Fruit fly (Drosophila melanogaster) whole organism, embryonic: Measurements from ENCODE around the gene CG43120.

Experiments
- Blimp-1 ChIP-seq: fragments of 200-800 bp; sonication (Bioruptor generic); optimal IDR thresholded peaks from 3 replicates; lab custom pipeline; 2018; ENCODE audit warnings: missing biosample characterization, missing genetic modification characterization, mild to moderate bottlenecking, moderate library complexity, missing genetic modification reagents
- CG11085 ChIP-seq: fragments of 200-800 bp; sonication (Bioruptor generic); IDR thresholded peaks from 2 replicates; pipeline ENCODE4 v1.3.6; 2022; ENCODE audit warnings: missing biosample characterization, missing genetic modification characterization
- CG11504 ChIP-seq: fragments of 200-800 bp; sonication (Bioruptor generic); optimal IDR thresholded peaks from 3 replicates; lab custom pipeline; 2019; ENCODE audit warnings: missing biosample characterization, mild to moderate bottlenecking, missing genetic modification characterization, moderate library complexity
- CG11696 ChIP-seq: fragments of 200-800 bp; sonication (Bioruptor generic); IDR thresholded peaks from 2 replicates; pipeline ENCODE4 v1.3.6; 2022; ENCODE audit warnings: missing biosample characterization, missing genetic modification characterization
- CG13424 ChIP-seq: fragments of 200-800 bp; sonication (Bioruptor generic); optimal IDR thresholded peaks from 2 replicates; lab custom pipeline; 2019; ENCODE audit warnings: missing biosample characterization, mild to moderate bottlenecking, missing genetic modification characterization, moderate library complexity
- CG15011 ChIP-seq: fragments of 200-800 bp; sonication (Bioruptor generic); optimal IDR thresholded peaks from 3 replicates; lab custom pipeline; 2018; ENCODE audit warnings: missing biosample characterization, mild to moderate bottlenecking, missing genetic modification characterization
- CG16815 ChIP-seq: fragments of 200-800 bp; sonication (Bioruptor generic); optimal IDR thresholded peaks from 3 replicates; lab custom pipeline; 2017; ENCODE audit warnings: missing biosample characterization, mild to moderate bottlenecking, missing genetic modification characterization
- CG1792 ChIP-seq: fragments of 200-800 bp; sonication (Bioruptor generic); optimal IDR thresholded peaks from 2 replicates; lab custom pipeline; 2016; ENCODE audit warnings: missing biosample characterization, missing genetic modification characterization
- CG18262 ChIP-seq: fragments of 200-800 bp; optimal IDR thresholded peaks from 3 replicates; lab custom pipeline; 2019; ENCODE audit warnings: missing biosample characterization, mild to moderate bottlenecking, missing genetic modification characterization, moderate library complexity
- CG18599 ChIP-seq: fragments of 200-800 bp; sonication (Bioruptor generic); optimal IDR thresholded peaks from 3 replicates; lab custom pipeline; 2017; ENCODE audit warnings: missing biosample characterization, missing genetic modification characterization, mild to moderate bottlenecking, moderate library complexity, missing genetic modification reagents
- CG30020 ChIP-seq: fragments of 200-800 bp; optimal IDR thresholded peaks from 2 replicates; lab custom pipeline; 2019; ENCODE audit warnings: missing biosample characterization, mild to moderate bottlenecking, missing genetic modification characterization, moderate library complexity
- CG3407 ChIP-seq: fragments of 200-800 bp; sonication (Bioruptor generic); optimal IDR thresholded peaks from 2 replicates; lab custom pipeline; 2018; ENCODE audit warnings: missing biosample characterization, mild to moderate bottlenecking, missing genetic modification characterization
- CG6654 ChIP-seq: fragments of 200-800 bp; sonication (Bioruptor generic); optimal IDR thresholded peaks from 2 replicates; lab custom pipeline; 2017; ENCODE audit warnings: missing biosample characterization, mild to moderate bottlenecking, missing genetic modification characterization
- CG6689 ChIP-seq: fragments of 200-800 bp; sonication (Bioruptor generic); IDR thresholded peaks from 2 replicates; pipeline ENCODE4 v1.3.6; 2022; ENCODE audit warnings: missing biosample characterization, missing genetic modification characterization
- CG6813 ChIP-seq: fragments of 200-800 bp; sonication (Bioruptor generic); optimal IDR thresholded peaks from 2 replicates; lab custom pipeline; 2017; ENCODE audit warnings: missing biosample characterization, missing genetic modification characterization, mild to moderate bottlenecking, moderate library complexity, missing genetic modification reagents
- CG7928 ChIP-seq: fragments of 200-800 bp; sonication (Bioruptor generic); optimal IDR thresholded peaks from 2 replicates; lab custom pipeline; 2017; ENCODE audit warnings: missing biosample characterization, mild to moderate bottlenecking, missing genetic modification characterization
- CG9215 ChIP-seq: fragments of 200-800 bp; sonication (Bioruptor generic); IDR thresholded peaks from 2 replicates; pipeline ENCODE4 v1.3.6; 2022; ENCODE audit warnings: missing biosample characterization, missing genetic modification characterization
- CG9727 ChIP-seq: fragments of 200-800 bp; sonication (Bioruptor generic); optimal IDR thresholded peaks from 3 replicates; lab custom pipeline; 2017; ENCODE audit warnings: missing biosample characterization, mild to moderate bottlenecking, missing genetic modification characterization
- Dip3 ChIP-seq: fragments of 200-800 bp; sonication (Bioruptor generic); optimal IDR thresholded peaks from 3 replicates; lab custom pipeline; 2016; ENCODE audit warnings: missing biosample characterization, missing genetic modification characterization
- Dll ChIP-seq: fragments of 200-800 bp; sonication (Bioruptor generic); IDR thresholded peaks from 4 replicates; pipeline ENCODE4 v1.3.6; 2022; ENCODE audit warnings: missing biosample characterization, missing genetic modification characterization; ENCODE audit not compliant: partially characterized antibody
- ERR ChIP-seq: fragments of 200-800 bp; sonication (Bioruptor generic); optimal IDR thresholded peaks from 2 replicates; lab custom pipeline; 2016; ENCODE audit warnings: missing biosample characterization, missing genetic modification characterization
- Eip74EF ChIP-seq, 2 experiments: fragments of 200-800 bp in 1 of 2; fragments of >200 bp in 1 of 2; sonication (Bioruptor generic) in 1 of 2; optimal IDR thresholded peaks; 2 replicates each; lab custom pipeline; 2017 to 2019; ENCODE audit warnings: missing biosample characterization in 2 of 2, missing genetic modification characterization in 2 of 2, mild to moderate bottlenecking in 1 of 2, moderate library complexity in 1 of 2
- Ets65A ChIP-seq: fragments of 200-800 bp; sonication (Bioruptor generic); peaks from one replicate; lab custom pipeline; 2016; ENCODE audit warnings: missing biosample characterization, missing genetic modification characterization
- H2.0 ChIP-seq: fragments of 200-800 bp; sonication (Bioruptor generic); IDR thresholded peaks from 2 replicates; pipeline ENCODE4 v1.3.6; 2022; ENCODE audit warnings: missing biosample characterization, missing genetic modification characterization
- Hr51 ChIP-seq, 2 experiments: fragments of 200-800 bp; sonication (Bioruptor generic); optimal IDR thresholded peaks; 2 replicates in 1 of 2; 3 replicates in 1 of 2; lab custom pipeline; 2016 to 2018; ENCODE audit warnings: missing biosample characterization in 2 of 2, missing genetic modification characterization in 2 of 2, mild to moderate bottlenecking in 1 of 2, moderate library complexity in 1 of 2
- Hr78 ChIP-seq, 2 experiments: fragments of 200-800 bp in 1 of 2; fragments of >200 bp in 1 of 2; sonication (Bioruptor generic) in 1 of 2; optimal IDR thresholded peaks; 2 replicates each; lab custom pipeline; 2017 to 2019; ENCODE audit warnings: missing biosample characterization in 2 of 2, missing genetic modification characterization in 2 of 2, mild to moderate bottlenecking in 1 of 2, moderate library complexity in 1 of 2
- Med ChIP-seq: fragments of 200-800 bp; sonication (Bioruptor generic); peaks from one replicate; lab custom pipeline; 2016; ENCODE audit warnings: missing biosample characterization, missing genetic modification characterization, mild to moderate bottlenecking, inconsistent platforms, moderate library complexity
- Oli ChIP-seq: fragments of 200-800 bp; sonication (Bioruptor generic); optimal IDR thresholded peaks from 2 replicates; lab custom pipeline; 2018; ENCODE audit warnings: missing biosample characterization, mild to moderate bottlenecking, missing genetic modification characterization, moderate library complexity
- Ptx1 ChIP-seq: fragments of 200-800 bp; sonication (Bioruptor generic); IDR thresholded peaks from 2 replicates; pipeline ENCODE4 v1.3.6; 2022; ENCODE audit warnings: missing biosample characterization, missing genetic modification characterization
- Xrp1 ChIP-seq: fragments of 200-800 bp; sonication (Bioruptor generic); IDR thresholded peaks from 2 replicates; pipeline ENCODE4 v1.3.6; 2022; ENCODE audit warnings: missing biosample characterization, missing genetic modification characterization
- ara ChIP-seq: fragments of 200-800 bp; sonication (Bioruptor generic); IDR thresholded peaks from 2 replicates; pipeline ENCODE4 v1.3.6; 2022; ENCODE audit warnings: missing biosample characterization, missing genetic modification characterization
- az2 ChIP-seq: fragments of 200-800 bp; sonication (Bioruptor generic); optimal IDR thresholded peaks from 3 replicates; lab custom pipeline; 2016; ENCODE audit warnings: missing biosample characterization, missing genetic modification characterization
- cad ChIP-seq: fragments of >200 bp; optimal IDR thresholded peaks from 2 replicates; lab custom pipeline; 2017; ENCODE audit warnings: missing biosample characterization, missing genetic modification characterization
- dysf ChIP-seq: fragments of 200-800 bp; sonication (Bioruptor generic); IDR thresholded peaks from 3 replicates; pipeline ENCODE4 v1.3.6; 2022; ENCODE audit warnings: missing biosample characterization, missing genetic modification characterization
- fd96Cb ChIP-seq: fragments of 200-800 bp; sonication (Bioruptor generic); optimal IDR thresholded peaks from 2 replicates; lab custom pipeline; 2018; ENCODE audit warnings: missing biosample characterization, mild to moderate bottlenecking, missing genetic modification characterization, moderate library complexity
- gce ChIP-seq: fragments of 200-800 bp; sonication (Bioruptor generic); IDR thresholded peaks from 3 replicates; pipeline ENCODE4 v1.3.6; 2022; ENCODE audit warnings: missing biosample characterization, missing genetic modification characterization
- gem ChIP-seq: fragments of 200-800 bp; sonication (Bioruptor generic); optimal IDR thresholded peaks from 2 replicates; lab custom pipeline; 2019; ENCODE audit warnings: missing biosample characterization, mild to moderate bottlenecking, missing genetic modification characterization, moderate library complexity
- hbn ChIP-seq: fragments of 200-800 bp; sonication (Bioruptor generic); IDR thresholded peaks from 2 replicates; pipeline ENCODE4 v1.3.6; 2022; ENCODE audit warnings: missing biosample characterization, missing genetic modification characterization; ENCODE audit not compliant: partially characterized antibody
- ind ChIP-seq: fragments of 200-800 bp; sonication (Bioruptor generic); optimal IDR thresholded peaks from 3 replicates; lab custom pipeline; 2016; ENCODE audit warnings: missing biosample characterization, missing genetic modification characterization
- pan ChIP-seq, 4 experiments: fragments of >200 bp in 3 of 4; fragments of 200-800 bp in 1 of 4; sonication (Bioruptor generic) in 1 of 4; optimal IDR thresholded peaks in 3 of 4; IDR thresholded peaks in 1 of 4; 2 replicates each; pipeline versions ENCODE4 v1.3.6 to Lab custom; 2017 to 2022; ENCODE audit warnings: missing biosample characterization in 2 of 4, missing genetic modification characterization in 2 of 4, mixed read lengths in 1 of 4
- pfk ChIP-seq: fragments of 200-800 bp; sonication (Bioruptor generic); optimal IDR thresholded peaks from 2 replicates; lab custom pipeline; 2018; ENCODE audit warnings: missing biosample characterization, mild to moderate bottlenecking, missing genetic modification characterization, moderate library complexity
- phol ChIP-seq: fragments of 200-800 bp; sonication (Bioruptor generic); optimal IDR thresholded peaks from 3 replicates; lab custom pipeline; 2018; ENCODE audit warnings: missing biosample characterization, mild to moderate bottlenecking, missing genetic modification characterization, moderate library complexity
- sc ChIP-seq, 3 experiments: fragments of >200 bp in 2 of 3; fragments of 200-800 bp in 1 of 3; sonication (Bioruptor generic) in 1 of 3; optimal IDR thresholded peaks; 2 replicates in 2 of 3; 3 replicates in 1 of 3; lab custom pipeline; 2017; ENCODE audit warnings: mild to moderate bottlenecking in 1 of 3, missing biosample characterization in 1 of 3, missing genetic modification characterization in 1 of 3, missing genetic modification reagents in 1 of 3
- sens ChIP-seq: fragments of 200-800 bp; sonication (Bioruptor generic); peaks from one replicate; lab custom pipeline; 2016; ENCODE audit warnings: missing biosample characterization, missing genetic modification characterization
- slbo ChIP-seq: fragments of 200-800 bp; sonication (Bioruptor generic); IDR thresholded peaks from 2 replicates; pipeline ENCODE4 v1.3.6; 2022; ENCODE audit warnings: missing biosample characterization, missing genetic modification characterization
- so ChIP-seq: fragments of 200-800 bp; sonication (Bioruptor generic); IDR thresholded peaks from 3 replicates; pipeline ENCODE4 v1.3.6; 2022; ENCODE audit warnings: missing biosample characterization, missing genetic modification characterization
- unc-4 ChIP-seq: fragments of 200-800 bp; sonication (Bioruptor generic); IDR thresholded peaks from 2 replicates; pipeline ENCODE4 v1.3.6; 2022; ENCODE audit warnings: missing biosample characterization, missing genetic modification characterization; ENCODE audit not compliant: partially characterized antibody
- unpg ChIP-seq: fragments of 200-800 bp; sonication (Bioruptor generic); optimal IDR thresholded peaks from 3 replicates; lab custom pipeline; 2018; ENCODE audit warnings: missing biosample characterization, mild to moderate bottlenecking, missing genetic modification characterization, moderate library complexity
- yki ChIP-seq: fragments of >200 bp; optimal IDR thresholded peaks from 3 replicates; lab custom pipeline; 2018

Gene CG43120

dm6 chr3L:14353161-14353560, 28.6 kb upstream of the CG43120 start (continued):
- no peak for TF ChIP-seq CG3407 (GFP tag; lab: Kevin White, UChicago)
- peak; percentile 36; the same call in 1 of the 3 replicates for TF ChIP-seq dysf (GFP tag; lab: Robert Waterston, UW)
- peak; percentile 43 for TF ChIP-seq gem
- TF ChIP-seq CG18599: peak; percentile 15
- TF ChIP-seq CG11085 (GFP tag; lab: Robert Waterston, UW): no peak
- TF ChIP-seq CG15011 (GFP tag; lab: Kevin White, UChicago): no peak
- 0 out of 2 replicates have a peak, but pooled peaks have one; percentile 22 for TF ChIP-seq ara (GFP tag; lab: Robert Waterston, UW)
- TF ChIP-seq fd96Cb: peak; percentile 24
- peak; percentile 54; the same call in 1 of the 2 replicates for TF ChIP-seq CG11696
- TF ChIP-seq Oli (tag; lab: Kevin White, UChicago): peak; percentile 33
- TF ChIP-seq Ptx1: 0 out of 2 replicates have a peak, but pooled peaks have one; percentile 14
- TF ChIP-seq phol (tag; lab: Kevin White, UChicago): peak; percentile 48
- no peak for TF ChIP-seq hbn (GFP tag; lab: Robert Waterston, UW)
- no peak for TF ChIP-seq gce (GFP tag; lab: Robert Waterston, UW)
- no peak for TF ChIP-seq CG7928 (GFP tag; lab: Kevin White, UChicago)
- no peak for TF ChIP-seq CG6813 (GFP tag; lab: Kevin White, UChicago)
- no peak for TF ChIP-seq Hr78 (GFP tag; optimal IDR thresholded peaks at IDR 0.05; lab: Kevin White, UChicago)
- peak in 1 of 2 experiments; percentile 42 for TF ChIP-seq Hr51 (GFP tag; optimal IDR thresholded peaks at IDR 0.05; lab: Kevin White, UChicago)
- peak; percentile 47 for TF ChIP-seq Blimp-1 (GFP tag; lab: Kevin White, UChicago)
- peak; percentile 2 for TF ChIP-seq CG9727 (GFP tag; lab: Kevin White, UChicago)
- peak; percentile 52 for TF ChIP-seq CG18262
- no peak for TF ChIP-seq CG1792 (GFP tag; lab: Kevin White, UChicago)
- 0 out of 3 replicates have a peak, but pooled peaks have one; percentile 26 for TF ChIP-seq so (GFP tag; lab: Robert Waterston, UW)
- no peak for TF ChIP-seq Dll (GFP tag; lab: Robert Waterston, UW)
- TF ChIP-seq Ets65A (GFP tag; lab: Kevin White, UChicago): peak; percentile 27
- TF ChIP-seq ERR: no peak
- 0 out of 2 replicates have a peak, but pooled peaks have one; percentile 23 for TF ChIP-seq CG6689
- TF ChIP-seq cad (GFP tag; lab: Kevin White, UChicago): no peak
- no peak for TF ChIP-seq CG30020 (tag; lab: Kevin White, UChicago)
- no peak for TF ChIP-seq pfk (GFP tag; lab: Kevin White, UChicago)
- no peak for TF ChIP-seq CG6654 (GFP tag; lab: Kevin White, UChicago)
- TF ChIP-seq yki: no peak
- peak; percentile 29 for TF ChIP-seq CG13424 (tag; lab: Kevin White, UChicago)
- peak; percentile 39 for TF ChIP-seq sens (GFP tag; lab: Kevin White, UChicago)
- TF ChIP-seq CG11504 (tag; lab: Kevin White, UChicago): peak; percentile 58
- TF ChIP-seq CG9215 (GFP tag; lab: Robert Waterston, UW): no peak
- no peak for TF ChIP-seq sc (optimal IDR thresholded peaks at IDR 0.05; lab: Kevin White, UChicago)
- no peak for TF ChIP-seq sc (GFP tag; optimal IDR thresholded peaks at IDR 0.05; lab: Kevin White, UChicago)
- peak; percentile 21 for TF ChIP-seq unpg (GFP tag; lab: Kevin White, UChicago)
- no peak for TF ChIP-seq pan (optimal IDR thresholded peaks at IDR 0.05; lab: Kevin White, UChicago)
- TF ChIP-seq pan (GFP tag; optimal IDR thresholded peaks at IDR 0.05 in 1 of 2, IDR thresholded peaks at IDR 0.05 in 1 of 2): peak in 1 of 2 experiments; percentile 16
- TF ChIP-seq az2 (GFP tag; lab: Kevin White, UChicago): peak; percentile 8
- peak; percentile 54; the same call in 1 of the 2 replicates for TF ChIP-seq Xrp1 (GFP tag; lab: Robert Waterston, UW)
- no peak for TF ChIP-seq Dip3 (GFP tag; lab: Kevin White, UChicago)
- TF ChIP-seq unc-4 (GFP tag; lab: Robert Waterston, UW): no peak
- TF ChIP-seq Med: peak; percentile 30
- peak; percentile 16; the same call in 1 of the 2 replicates for TF ChIP-seq slbo (GFP tag; lab: Robert Waterston, UW)
- TF ChIP-seq CG16815 (GFP tag; lab: Kevin White, UChicago): no peak
- TF ChIP-seq ind (GFP tag; lab: Kevin White, UChicago): peak; percentile 1
- TF ChIP-seq Eip74EF (GFP tag; optimal IDR thresholded peaks at IDR 0.05; lab: Kevin White, UChicago): no peak
- TF ChIP-seq H2.0 (GFP tag; lab: Robert Waterston, UW): no peak
